Worm (Caenorhabditis elegans) whole organism, L4 larva: Measurements from ENCODE around the gene spc-1.

ENCODE experiments used
- D1046.2 ChIP-seq: fragments of 200-800 bp; sonication (Bioruptor generic); IDR thresholded peaks from 2 replicates; pipeline ENCODE4 v1.3.6; 2022; ENCODE audit warnings: missing genetic modification characterization, missing compliant biosample characterization
- F37D6.2 ChIP-seq: sonication (generic microtip); optimal IDR thresholded peaks from 2 replicates; lab custom pipeline; 2016; ENCODE audit warnings: mild to moderate bottlenecking, missing genetic modification characterization, missing compliant biosample characterization
- F44E2.7 ChIP-seq: fragments of 200-800 bp; sonication (Bioruptor generic); IDR thresholded peaks from 2 replicates; pipeline ENCODE4 v2.1.2; 2022; ENCODE audit warnings: missing genetic modification characterization, missing compliant biosample characterization
- R02D3.7 ChIP-seq: fragments of 150-350 bp; sonication (generic microtip); optimal IDR thresholded peaks from 3 replicates; lab custom pipeline; 2014; ENCODE audit warnings: missing biosample characterization, missing genetic modification characterization
- Y48G9A.11 ChIP-seq: fragments of 200-800 bp; sonication (Bioruptor generic); IDR thresholded peaks from 2 replicates; pipeline ENCODE4 v1.3.6; 2022; ENCODE audit warnings: missing genetic modification reagents, missing genetic modification characterization, missing compliant biosample characterization
- Y5F2A.4 ChIP-seq: fragments of 200-800 bp; sonication (Bioruptor generic); optimal IDR thresholded peaks from 2 replicates; lab custom pipeline; 2018; ENCODE audit warnings: mild to moderate bottlenecking, missing genetic modification characterization, missing compliant biosample characterization
- ZK546.5 ChIP-seq, 2 experiments: sonication (generic microtip); optimal IDR thresholded peaks; 2 replicates each; lab custom pipeline; 2017; ENCODE audit warnings: missing biosample characterization in 2 of 2, missing genetic modification characterization in 2 of 2
- aly-2 ChIP-seq: sonication (generic microtip); optimal IDR thresholded peaks from 2 replicates; lab custom pipeline; 2018; ENCODE audit warnings: missing biosample characterization, missing genetic modification characterization
- attf-4 ChIP-seq: sonication (generic microtip); optimal IDR thresholded peaks from 3 replicates; lab custom pipeline; 2017; ENCODE audit warnings: missing biosample characterization, missing genetic modification characterization
- ceh-28 ChIP-seq: fragments of 150-350 bp; optimal IDR thresholded peaks from 2 replicates; lab custom pipeline; 2014; ENCODE audit warnings: missing biosample characterization, missing genetic modification reagents, missing genetic modification characterization
- ceh-32 ChIP-seq: sonication (generic microtip); optimal IDR thresholded peaks from 2 replicates; lab custom pipeline; 2016; ENCODE audit warnings: mild to moderate bottlenecking, missing genetic modification characterization, missing compliant biosample characterization; ENCODE audit not compliant: poor library complexity
- ceh-44 ChIP-seq: fragments of 200-800 bp; sonication (Bioruptor generic); IDR thresholded peaks from 2 replicates; pipeline ENCODE4 v1.3.6; 2022; ENCODE audit warnings: missing genetic modification reagents, missing genetic modification characterization, missing compliant biosample characterization
- cey-2 ChIP-seq: sonication (generic microtip); optimal IDR thresholded peaks from 3 replicates; lab custom pipeline; 2017; ENCODE audit warnings: missing genetic modification characterization, mild to moderate bottlenecking, missing compliant biosample characterization, antibody characterized with exemption, borderline replicate concordance; ENCODE audit not compliant: insufficient read depth
- ctbp-1 ChIP-seq: fragments of 200-800 bp; sonication (Bioruptor generic); IDR thresholded peaks from 2 replicates; pipeline ENCODE4 v1.3.6; 2022; ENCODE audit warnings: missing genetic modification reagents, missing genetic modification characterization, missing compliant biosample characterization
- daf-12 ChIP-seq: fragments of 150-350 bp; optimal IDR thresholded peaks from 2 replicates; lab custom pipeline; 2014; ENCODE audit warnings: missing biosample characterization, missing genetic modification reagents, missing genetic modification characterization
- daf-16 ChIP-seq, 3 experiments: sonication (generic microtip); optimal IDR thresholded peaks; 2 replicates each; lab custom pipeline; 2016 to 2017; ENCODE audit warnings: missing genetic modification characterization in 3 of 3, missing genetic modification reagents in 3 of 3, mild to moderate bottlenecking in 2 of 3, missing compliant biosample characterization in 2 of 3, missing biosample characterization in 1 of 3, moderate library complexity in 1 of 3
- daf-8 ChIP-seq: fragments of 200-800 bp; sonication (Bioruptor generic); IDR thresholded peaks from 2 replicates; pipeline ENCODE4 v1.3.6; 2022; ENCODE audit warnings: missing genetic modification characterization, missing compliant biosample characterization
- dmd-6 ChIP-seq: fragments of 200-800 bp; sonication (Bioruptor generic); IDR thresholded peaks from 2 replicates; pipeline ENCODE4 v1.3.6; 2022; ENCODE audit warnings: missing genetic modification reagents, missing genetic modification characterization, missing compliant biosample characterization
- dmd-8 ChIP-seq: fragments of 200-800 bp; sonication (Bioruptor generic); IDR thresholded peaks from 2 replicates; pipeline ENCODE4 v1.3.6; 2022; ENCODE audit warnings: missing genetic modification characterization, missing compliant biosample characterization
- egl-43 ChIP-seq: fragments of 200-800 bp; sonication (Bioruptor generic); IDR thresholded peaks from 2 replicates; pipeline ENCODE4 v1.3.6; 2022; ENCODE audit warnings: missing genetic modification reagents, missing genetic modification characterization, missing compliant biosample characterization
- hif-1 ChIP-seq, 2 experiments: sonication (generic microtip); optimal IDR thresholded peaks; 2 replicates each; lab custom pipeline; 2016 to 2017; ENCODE audit warnings: missing compliant biosample characterization in 2 of 2, missing genetic modification characterization in 2 of 2, missing genetic modification reagents in 2 of 2, missing genotype in 2 of 2, mild to moderate bottlenecking in 1 of 2
- hlh-11 ChIP-seq: fragments of 200-800 bp; sonication (Bioruptor generic); optimal IDR thresholded peaks from 2 replicates; lab custom pipeline; 2018; ENCODE audit warnings: mild to moderate bottlenecking, missing genetic modification characterization, missing compliant biosample characterization
- jun-1 ChIP-seq: fragments of 150-350 bp; optimal IDR thresholded peaks from 2 replicates; lab custom pipeline; 2014; ENCODE audit warnings: missing biosample characterization, missing genetic modification reagents, missing genetic modification characterization
- lin-1 ChIP-seq: fragments of 200-800 bp; sonication (Bioruptor generic); IDR thresholded peaks from 2 replicates; pipeline ENCODE4 v1.3.6; 2022; ENCODE audit warnings: missing genetic modification reagents, missing genetic modification characterization, missing compliant biosample characterization
- lin-13 ChIP-seq: fragments of 150-350 bp; optimal IDR thresholded peaks from 2 replicates; lab custom pipeline; 2014; ENCODE audit warnings: missing biosample characterization, missing genetic modification reagents, missing genetic modification characterization
- lin-15B ChIP-seq: fragments of 150-350 bp; sonication (generic microtip); optimal IDR thresholded peaks from 3 replicates; lab custom pipeline; 2014; ENCODE audit warnings: missing biosample characterization, missing genetic modification characterization
- lin-29 ChIP-seq: fragments of 200-800 bp; sonication (Bioruptor generic); IDR thresholded peaks from 2 replicates; pipeline ENCODE4 v1.3.6; 2022; ENCODE audit warnings: missing genetic modification reagents, missing genetic modification characterization, missing compliant biosample characterization
- lin-38 ChIP-seq: fragments of 200-800 bp; sonication (Bioruptor generic); IDR thresholded peaks from 2 replicates; pipeline ENCODE4 v1.3.6; 2022; ENCODE audit warnings: missing genetic modification reagents, missing genetic modification characterization, missing compliant biosample characterization
- lir-3 ChIP-seq: sonication (generic microtip); optimal IDR thresholded peaks from 2 replicates; lab custom pipeline; 2016; ENCODE audit warnings: mild to moderate bottlenecking, missing genetic modification characterization, missing compliant biosample characterization
- madf-9 ChIP-seq: fragments of 200-800 bp; sonication (Bioruptor generic); conservative IDR thresholded peaks from 2 replicates; pipeline ENCODE4 v1.3.6; 2022; ENCODE audit warnings: missing genetic modification reagents, missing genetic modification characterization, missing compliant biosample characterization
- mep-1 ChIP-seq: fragments of 150-350 bp; sonication (generic microtip); optimal IDR thresholded peaks from 3 replicates; lab custom pipeline; 2014; ENCODE audit warnings: missing biosample characterization, missing genetic modification characterization
- mxl-3 ChIP-seq: fragments of 200-800 bp; sonication (Bioruptor generic); optimal IDR thresholded peaks from 2 replicates; lab custom pipeline; 2018; ENCODE audit warnings: mild to moderate bottlenecking, missing genetic modification characterization, missing compliant biosample characterization
- nhr-102 ChIP-seq: sonication (generic microtip); optimal IDR thresholded peaks from 2 replicates; lab custom pipeline; 2016; ENCODE audit warnings: mild to moderate bottlenecking, missing genetic modification characterization, moderate library complexity, missing compliant biosample characterization
- nhr-11 ChIP-seq: fragments of 150-350 bp; optimal IDR thresholded peaks from 2 replicates; lab custom pipeline; 2014; ENCODE audit warnings: missing biosample characterization, missing genetic modification characterization
- nhr-25 ChIP-seq: sonication (generic microtip); optimal IDR thresholded peaks from 2 replicates; lab custom pipeline; 2017; ENCODE audit warnings: missing genetic modification characterization, mild to moderate bottlenecking, missing compliant biosample characterization, antibody characterized with exemption, moderate library complexity, borderline replicate concordance; ENCODE audit not compliant: insufficient read depth
- nhr-28 ChIP-seq: fragments of 150-350 bp; optimal IDR thresholded peaks from 2 replicates; lab custom pipeline; 2014; ENCODE audit warnings: missing biosample characterization, missing genetic modification characterization
- nhr-42 ChIP-seq: fragments of 200-800 bp; sonication (Bioruptor generic); IDR thresholded peaks from 2 replicates; pipeline ENCODE4 v1.3.6; 2022; ENCODE audit warnings: missing genetic modification characterization, missing compliant biosample characterization
- nhr-6 ChIP-seq: fragments of 150-350 bp; optimal IDR thresholded peaks from 2 replicates; lab custom pipeline; 2014; ENCODE audit warnings: missing biosample characterization, missing genetic modification characterization
- pha-4 ChIP-seq, 2 experiments: fragments of 150-350 bp in 1 of 2; fragments of 200-800 bp in 1 of 2; sonication (Bioruptor generic) in 1 of 2; IDR thresholded peaks in 1 of 2; optimal IDR thresholded peaks in 1 of 2; 2 replicates each; pipeline versions ENCODE4 v1.3.6 to Lab custom; 2014 to 2022; ENCODE audit warnings: missing genetic modification characterization in 2 of 2, missing genetic modification reagents in 2 of 2, missing biosample characterization in 1 of 2, missing compliant biosample characterization in 1 of 2
- php-3 ChIP-seq: fragments of 200-800 bp; sonication (Bioruptor generic); IDR thresholded peaks from 2 replicates; pipeline ENCODE4 v1.3.6; 2022; ENCODE audit warnings: missing genetic modification reagents, missing genetic modification characterization, missing compliant biosample characterization
- saeg-2 ChIP-seq: fragments of 200-800 bp; sonication (Bioruptor generic); IDR thresholded peaks from 2 replicates; pipeline ENCODE4 v1.3.6; 2022; ENCODE audit warnings: missing genetic modification reagents, missing genetic modification characterization, missing compliant biosample characterization
- sdz-12 ChIP-seq: fragments of 200-800 bp; sonication (Bioruptor generic); optimal IDR thresholded peaks from 2 replicates; lab custom pipeline; 2018; ENCODE audit warnings: mild to moderate bottlenecking, missing genetic modification characterization, missing compliant biosample characterization
- skn-1 ChIP-seq: fragments of 150-350 bp; optimal IDR thresholded peaks from 2 replicates; lab custom pipeline; 2014; ENCODE audit warnings: missing biosample characterization, missing genetic modification characterization
- spr-1 ChIP-seq: sonication (generic microtip); optimal IDR thresholded peaks from 2 replicates; lab custom pipeline; 2016; ENCODE audit warnings: mild to moderate bottlenecking, missing genetic modification characterization, missing compliant biosample characterization
- spr-3 ChIP-seq: fragments of 200-800 bp; sonication (Bioruptor generic); optimal IDR thresholded peaks from 2 replicates; lab custom pipeline; 2018; ENCODE audit warnings: mild to moderate bottlenecking, missing genetic modification characterization, missing compliant biosample characterization
- unc-39 ChIP-seq: sonication (generic microtip); optimal IDR thresholded peaks from 2 replicates; lab custom pipeline; 2017; ENCODE audit warnings: missing biosample characterization, missing genetic modification characterization
- unc-62 ChIP-seq, 3 experiments: fragments of 150-350 bp in 1 of 3; sonication (generic microtip); optimal IDR thresholded peaks in 2 of 3; peaks in 1 of 3; 1 replicate in 1 of 3; 2 replicates in 2 of 3; lab custom pipeline; 2014 to 2017; ENCODE audit warnings: missing biosample characterization in 3 of 3, missing genetic modification characterization in 3 of 3, missing genetic modification reagents in 3 of 3, missing genotype in 1 of 3
- vab-7 ChIP-seq: fragments of 200-800 bp; sonication (Bioruptor generic); IDR thresholded peaks from 2 replicates; pipeline ENCODE4 v1.3.6; 2022; ENCODE audit warnings: missing genetic modification reagents, missing genetic modification characterization, missing compliant biosample characterization
- zag-1 ChIP-seq: fragments of 150-350 bp; optimal IDR thresholded peaks from 2 replicates; lab custom pipeline; 2014; ENCODE audit warnings: missing biosample characterization, missing genetic modification characterization
- zip-11 ChIP-seq: fragments of 200-800 bp; sonication (Bioruptor generic); IDR thresholded peaks from 2 replicates; pipeline ENCODE4 v1.3.6; 2022; ENCODE audit warnings: missing genetic modification characterization, missing compliant biosample characterization

spc-1 gene

ce11 chrX:3111687-3112086, 15.2 kb downstream of the spc-1 start (continued):
- TF ChIP-seq Y48G9A.11 (GFP tag; lab: Robert Waterston, UW) = no peak
- no peak for TF ChIP-seq ZK546.5 (tag; optimal IDR thresholded peaks at IDR 0.05; lab: Kevin White, UChicago)
- TF ChIP-seq lin-38 (GFP tag; lab: Robert Waterston, UW) = peak; percentile 28; the same call in 1 of the 2 replicates
- TF ChIP-seq saeg-2 (GFP tag; lab: Robert Waterston, UW) = no peak
- no peak for TF ChIP-seq sdz-12 (GFP tag; lab: Kevin White, UChicago)
- TF ChIP-seq ceh-32 (tag; lab: Kevin White, UChicago) = no peak
- no peak for TF ChIP-seq hlh-11 (tag; lab: Kevin White, UChicago)
- no peak for TF ChIP-seq php-3 (GFP tag; lab: Robert Waterston, UW)
- TF ChIP-seq pha-4 (GFP tag; IDR thresholded peaks at IDR 0.05; lab: Robert Waterston, UW) = no peak
- no peak for TF ChIP-seq pha-4 (tag; optimal IDR thresholded peaks at IDR 0.05; lab: Kevin White, UChicago)
- TF ChIP-seq daf-8 = no peak
- no peak for TF ChIP-seq ceh-44
- no peak for TF ChIP-seq ctbp-1
- TF ChIP-seq skn-1 (tag; lab: Kevin White, UChicago) = no peak
- peak; percentile 82 for TF ChIP-seq mep-1 (tag; lab: Kevin White, UChicago)
- no peak for TF ChIP-seq lin-15B (tag; lab: Kevin White, UChicago)
- no peak for TF ChIP-seq unc-62 (GFP tag; optimal IDR thresholded peaks at IDR 0.05 in 1 of 2; lab: Kevin White, UChicago)
- TF ChIP-seq unc-62 (tag; optimal IDR thresholded peaks at IDR 0.05; lab: Kevin White, UChicago) = no peak
- TF ChIP-seq madf-9 (GFP tag; lab: Robert Waterston, UW) = no peak
- TF ChIP-seq spr-3 (GFP tag; lab: Kevin White, UChicago) = no peak
- TF ChIP-seq nhr-11 (tag; lab: Kevin White, UChicago) = peak; percentile 78
- TF ChIP-seq daf-12 (tag; lab: Kevin White, UChicago) = no peak
- TF ChIP-seq lir-3 = no peak
- peak; percentile 77 for TF ChIP-seq nhr-6 (tag; lab: Kevin White, UChicago)
- no peak for TF ChIP-seq F44E2.7 (GFP tag; lab: Robert Waterston, UW)
- TF ChIP-seq hif-1 (tag; optimal IDR thresholded peaks at IDR 0.05; lab: Kevin White, UChicago) = peak in 1 of 2 experiments; percentile 26
- TF ChIP-seq vab-7 (GFP tag; lab: Robert Waterston, UW) = no peak
- no peak for TF ChIP-seq lin-29 (GFP tag; lab: Robert Waterston, UW)
- peak; percentile 43 for TF ChIP-seq lin-13 (GFP tag; lab: Kevin White, UChicago)
- no peak for TF ChIP-seq attf-4 (tag; lab: Kevin White, UChicago)
- TF ChIP-seq R02D3.7 (tag; lab: Kevin White, UChicago) = no peak
- no peak for TF ChIP-seq zip-11 (GFP tag; lab: Robert Waterston, UW)
- TF ChIP-seq zag-1 (tag; lab: Kevin White, UChicago) = no peak
- 0 out of 2 replicates have a peak, but pooled peaks have one; percentile 44 for TF ChIP-seq lin-1
- TF ChIP-seq unc-39 (tag; lab: Kevin White, UChicago) = no peak
- TF ChIP-seq nhr-25 (tag; lab: Kevin White, UChicago) = no peak
- TF ChIP-seq Y5F2A.4 (GFP tag; lab: Kevin White, UChicago) = no peak
- no peak for TF ChIP-seq jun-1 (tag; lab: Kevin White, UChicago)
- TF ChIP-seq D1046.2 (GFP tag; lab: Robert Waterston, UW) = 0 out of 2 replicates have a peak, but pooled peaks have one; percentile 63
- no peak for TF ChIP-seq F37D6.2 (tag; lab: Kevin White, UChicago)
- TF ChIP-seq mxl-3 (GFP tag; lab: Kevin White, UChicago) = peak; percentile 4
- TF ChIP-seq ceh-28 (tag; lab: Kevin White, UChicago) = no peak
- TF ChIP-seq nhr-42 (GFP tag; lab: Robert Waterston, UW) = no peak
- peak; percentile 50 for TF ChIP-seq dmd-6 (GFP tag; lab: Robert Waterston, UW)
- no peak for TF ChIP-seq spr-1 (tag; lab: Kevin White, UChicago)
- no peak for TF ChIP-seq aly-2 (tag; lab: Kevin White, UChicago)
- TF ChIP-seq nhr-102 (tag; lab: Kevin White, UChicago) = peak; percentile 40
- peak in 1 of 2 experiments; percentile 83 for TF ChIP-seq daf-16 (GFP tag; optimal IDR thresholded peaks at IDR 0.05; lab: Kevin White, UChicago)
- TF ChIP-seq daf-16 (tag; optimal IDR thresholded peaks at IDR 0.05; lab: Kevin White, UChicago) = peak; percentile 69
- TF ChIP-seq nhr-28 = no peak
- TF ChIP-seq egl-43 (GFP tag; lab: Robert Waterston, UW) = no peak
- no peak for TF ChIP-seq dmd-8 (GFP tag; lab: Robert Waterston, UW)
- no peak for TF ChIP-seq cey-2
